Worm (Caenorhabditis elegans) whole organism, midembryonic: ENCODE results near the gene C30F2.4.

Experiments
- flt-1 ChIP-seq: fragments of 200-800 bp; sonication (Bioruptor generic); IDR thresholded peaks from 2 replicates; pipeline ENCODE4 v1.3.6; 2022; ENCODE audit warnings: missing genetic modification characterization, missing compliant biosample characterization
- klf-2 ChIP-seq: fragments of 200-800 bp; sonication (Bioruptor generic); conservative IDR thresholded peaks from 2 replicates; pipeline ENCODE4 v1.3.6; 2022; ENCODE audit warnings: missing genetic modification reagents, missing genetic modification characterization, missing compliant biosample characterization
- ztf-29 ChIP-seq: fragments of 200-800 bp; sonication (Bioruptor generic); IDR thresholded peaks from 2 replicates; pipeline ENCODE4 v1.3.6; 2022; ENCODE audit warnings: missing genetic modification reagents, missing genetic modification characterization, missing compliant biosample characterization

DNA sequence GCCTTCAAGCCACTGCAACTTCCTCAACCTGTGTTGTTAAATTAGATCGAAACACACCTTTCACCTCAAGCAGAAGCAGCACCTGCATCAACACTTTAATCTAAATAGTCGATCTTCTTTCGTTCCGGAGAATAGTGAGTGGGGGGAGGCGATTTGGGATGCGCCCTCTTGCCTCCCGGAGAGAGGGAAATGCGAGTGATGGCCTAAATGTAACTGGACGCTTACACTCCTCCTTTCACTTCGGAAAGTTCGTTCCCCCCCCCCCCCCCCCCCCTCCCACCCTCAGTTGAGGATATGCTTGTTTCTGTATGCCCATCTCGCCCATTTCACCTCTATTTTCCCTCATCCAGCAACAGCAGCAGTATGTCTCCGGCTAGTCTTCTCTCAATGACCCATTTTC lies 47.4 kb downstream of the C30F2.4 start:
- TF ChIP-seq klf-2 (GFP tag; lab: Robert Waterston, UW) (no peak), flt-1 (GFP tag; lab: Robert Waterston, UW) (no peak), ztf-29 (GFP tag; lab: Robert Waterston, UW) (no peak)
